Fruit fly (Drosophila melanogaster): ENCODE results near the gene tomb.

The tomb gene

dm6 chr2L:5537063-5537462 is 505 bp upstream of the tomb start:
- TF ChIP-seq CG17801 (GFP tag; optimal IDR thresholded peaks at IDR 0.05; ENCODE audit: partially characterized antibody), result no peak

DNA sequence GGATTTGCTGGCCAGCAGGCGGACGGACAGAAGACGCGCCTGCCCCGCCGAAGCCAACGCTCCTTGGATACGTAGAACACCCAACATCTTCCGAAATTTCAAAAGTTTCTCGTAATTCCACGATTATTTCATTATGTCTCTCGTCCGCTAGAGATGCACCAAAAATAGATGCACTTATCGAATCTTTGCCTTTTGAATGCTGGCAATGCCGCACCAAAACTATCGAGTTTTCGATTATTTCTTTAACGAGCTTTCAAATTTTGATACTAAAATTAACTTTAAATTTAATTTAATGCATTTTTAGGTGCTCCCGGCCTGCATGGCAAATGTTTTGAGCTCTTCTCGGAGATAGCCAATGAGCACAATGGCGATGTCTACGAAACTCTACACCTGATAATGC is 4.5 kb downstream of the tomb start, which contains the start of gene Coq6:
Gene Coq6 (minus strand): TSS at position 163 of the 400 bp plus-strand sequence.
- TF ChIP-seq CG17801 (GFP tag; optimal IDR thresholded peaks at IDR 0.05; ENCODE audit: partially characterized antibody), result no peak

dm6 chr2L:5527861-5528260 is 8.7 kb downstream of the tomb start, which contains the start of gene CG31915:
Gene CG31915, plus strand, starts transcription at chr2L:5528123.
- TF ChIP-seq CG17801 (GFP tag; optimal IDR thresholded peaks at IDR 0.05; ENCODE audit: partially characterized antibody), result no peak

- TF ChIP-seq CG17801 (GFP tag; optimal IDR thresholded peaks at IDR 0.05; ENCODE audit: partially characterized antibody), result no peak
Measured at dm6 chr2L:5526738-5527137, 9.8 kb downstream of the tomb start, which contains the start of gene Cox11. Gene Cox11, plus strand, starts transcription at chr2L:5526957.

dm6 chr2L:5525723-5526122 is 10.8 kb downstream of the tomb start, which contains the start of gene Cap-D3:
Gene Cap-D3, plus strand, starts transcription at chr2L:5525905.
- no peak for TF ChIP-seq CG17801 (GFP tag; optimal IDR thresholded peaks at IDR 0.05; ENCODE audit: partially characterized antibody)

DNA sequence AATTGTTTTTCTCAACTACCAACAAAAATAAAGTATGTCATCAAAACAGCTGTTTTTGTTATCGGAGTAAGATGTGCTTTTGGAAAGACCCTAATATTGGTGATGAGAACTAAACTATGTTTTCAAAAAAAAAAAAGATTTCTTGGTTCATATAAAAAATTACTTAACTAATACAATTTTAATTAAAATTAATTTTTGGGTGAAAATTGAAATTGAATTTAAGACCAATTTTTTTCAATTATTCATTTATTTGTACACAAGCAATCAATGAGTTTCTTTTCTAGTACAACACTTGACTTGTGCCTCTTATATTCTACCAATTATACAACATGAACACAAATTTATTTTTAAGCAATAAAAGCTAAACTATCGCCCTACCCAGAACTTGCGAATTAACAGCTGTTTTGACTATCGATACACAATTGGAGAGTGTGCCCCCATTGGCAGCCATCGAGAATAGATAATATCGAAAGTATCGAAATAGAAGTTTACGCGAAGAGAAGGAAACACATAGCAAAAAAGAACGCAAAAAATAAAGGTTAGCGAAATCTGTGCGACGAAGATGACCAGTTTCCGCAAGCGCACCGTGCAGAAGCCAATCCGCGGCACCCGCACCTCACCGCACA is 12.6 kb downstream of the tomb start, which contains the start of the genes Vps52 and Elp4:
Gene Vps52 (minus strand): TSS at position 51 of the 626 bp plus-strand sequence.
Gene Elp4 (plus strand): TSS at position 292 of the 626 bp plus-strand sequence.
- TF ChIP-seq CG17801 (GFP tag; optimal IDR thresholded peaks at IDR 0.05; ENCODE audit: partially characterized antibody), result peak; percentile 51

dm6 chr2L:5520757-5521156 is 15.8 kb downstream of the tomb start:
- no peak for TF ChIP-seq CG17801 (GFP tag; optimal IDR thresholded peaks at IDR 0.05; ENCODE audit: partially characterized antibody)

dm6 chr2L:5519846-5520384 is 16.6 kb downstream of the tomb start, which contains the start of the genes CG7382 and cl:
Gene CG7382, minus strand, starts transcription at chr2L:5519896.
Gene cl, plus strand, starts transcription at chr2L:5520135.
- no peak for TF ChIP-seq CG17801 (GFP tag; optimal IDR thresholded peaks at IDR 0.05; ENCODE audit: partially characterized antibody)

- TF ChIP-seq CG17801 (GFP tag; optimal IDR thresholded peaks at IDR 0.05; ENCODE audit: partially characterized antibody), result no peak
Measured at dm6 chr2L:5517393-5517792, 19.2 kb downstream of the tomb start, which contains the start of gene CG14020. Gene CG14020, plus strand, starts transcription at chr2L:5517737.

- no peak for TF ChIP-seq CG17801 (GFP tag; optimal IDR thresholded peaks at IDR 0.05; ENCODE audit: partially characterized antibody)
Measured at dm6 chr2L:5514946-5515345, 21.6 kb downstream of the tomb start.

DNA sequence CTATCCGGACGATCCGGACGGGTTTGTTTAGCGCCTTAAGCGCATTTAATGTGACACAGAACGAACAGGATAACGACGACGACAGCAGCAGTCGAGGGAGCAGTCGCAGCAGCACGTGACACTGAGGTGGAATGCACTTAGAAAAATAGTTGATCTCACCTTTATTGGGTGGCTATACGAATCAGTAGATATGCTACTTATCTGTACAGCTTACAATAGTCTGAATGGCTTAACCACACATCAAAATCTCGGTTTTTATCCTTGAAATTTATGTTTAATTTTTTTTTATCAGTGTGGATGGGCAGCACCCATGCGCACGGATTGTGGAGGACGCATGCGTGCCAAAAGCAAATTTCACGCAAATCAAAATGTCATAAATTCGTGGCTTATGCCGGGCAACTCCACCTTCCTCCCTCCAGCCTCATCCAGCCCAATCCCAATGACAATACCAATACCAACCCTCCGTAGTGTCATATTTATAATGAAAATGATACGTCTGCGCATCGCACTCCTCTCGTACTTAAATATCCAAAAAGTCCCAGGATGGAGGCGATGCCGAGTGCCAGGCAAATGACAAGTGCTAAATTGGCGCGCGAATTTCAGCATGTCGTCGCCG is 28.6 kb downstream of the tomb start:
- TF ChIP-seq CG17801 (GFP tag; optimal IDR thresholded peaks at IDR 0.05; ENCODE audit: partially characterized antibody), result no peak

DNA sequence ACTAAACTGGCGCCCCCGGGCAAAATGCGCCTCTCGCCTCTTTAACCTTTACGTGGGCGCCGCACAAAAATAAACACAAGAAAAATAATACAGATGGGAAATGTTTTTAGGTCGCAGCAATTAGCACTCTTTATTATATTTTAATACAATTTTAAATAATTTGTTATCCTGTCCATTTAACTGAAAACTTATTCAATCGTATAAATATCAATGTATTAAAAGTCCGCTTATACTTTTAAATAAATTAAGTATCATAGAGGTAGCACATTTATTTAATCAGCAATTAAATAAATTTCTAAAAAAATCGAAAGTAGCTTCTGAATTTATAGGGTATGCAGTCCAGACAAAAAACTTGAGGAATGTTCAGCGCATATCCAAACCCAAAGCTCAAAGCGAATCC is 29.5 kb downstream of the tomb start:
- no peak for TF ChIP-seq CG17801 (GFP tag; optimal IDR thresholded peaks at IDR 0.05; ENCODE audit: partially characterized antibody)

DNA sequence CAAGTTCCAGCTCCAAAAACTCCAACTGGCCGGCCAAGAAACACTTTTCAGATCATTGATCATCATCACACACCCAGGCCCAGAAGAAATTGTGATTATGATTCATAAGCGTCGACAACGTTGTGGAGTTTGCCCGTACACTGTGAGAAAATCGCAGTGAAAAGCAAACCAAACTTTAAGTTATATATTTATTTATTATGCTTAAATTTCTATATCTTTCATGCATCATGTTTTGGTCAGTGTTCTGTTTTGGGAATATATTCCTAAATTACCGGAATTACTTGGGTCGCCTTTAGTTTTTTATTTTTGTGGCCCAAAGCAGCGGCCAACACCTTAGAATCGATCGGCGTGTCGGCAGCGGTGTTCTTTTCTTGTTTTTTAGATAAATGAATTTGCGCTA is 31.4 kb downstream of the tomb start:
- TF ChIP-seq CG17801 (GFP tag; optimal IDR thresholded peaks at IDR 0.05; ENCODE audit: partially characterized antibody), result no peak

DNA sequence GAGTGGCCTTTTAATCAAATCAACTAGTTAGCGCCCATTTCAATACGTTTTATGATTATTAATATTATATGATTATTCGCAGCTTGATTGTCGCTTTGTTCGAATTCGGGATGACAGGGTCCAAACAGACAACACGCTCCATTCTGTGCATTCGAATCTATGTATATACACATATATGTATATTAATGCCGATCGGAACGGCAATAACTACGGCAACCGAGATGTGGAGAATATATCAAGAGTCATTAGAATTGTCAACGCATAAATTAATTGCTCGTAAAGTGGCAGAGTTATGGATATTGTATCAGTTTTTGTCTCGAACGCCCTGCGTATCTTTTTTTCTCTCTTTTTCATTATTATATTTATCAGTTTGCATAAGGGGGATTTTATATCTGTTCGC is 33.7 kb downstream of the tomb start:
- TF ChIP-seq CG17801 (GFP tag; optimal IDR thresholded peaks at IDR 0.05; ENCODE audit: partially characterized antibody), result no peak

DNA sequence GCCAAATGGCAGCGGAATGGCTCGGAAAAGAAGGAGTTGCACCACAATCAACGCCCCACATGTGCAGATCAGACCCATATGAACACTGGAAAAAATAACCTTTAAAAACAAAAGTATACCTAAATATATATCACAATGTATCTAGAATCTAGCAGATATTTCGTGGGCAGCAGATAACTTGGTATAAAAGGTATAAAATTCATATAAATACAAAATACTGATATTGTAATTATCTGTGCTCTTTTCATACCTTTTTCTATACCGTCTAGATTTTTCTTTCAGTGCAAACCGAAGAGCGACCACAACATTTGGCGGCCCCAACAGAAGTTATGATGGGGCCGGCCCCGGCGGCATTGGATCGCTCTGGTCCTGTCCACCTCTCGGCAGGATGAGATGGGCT is 35.2 kb downstream of the tomb start:
- TF ChIP-seq CG17801 (GFP tag; optimal IDR thresholded peaks at IDR 0.05; ENCODE audit: partially characterized antibody), result no peak

DNA sequence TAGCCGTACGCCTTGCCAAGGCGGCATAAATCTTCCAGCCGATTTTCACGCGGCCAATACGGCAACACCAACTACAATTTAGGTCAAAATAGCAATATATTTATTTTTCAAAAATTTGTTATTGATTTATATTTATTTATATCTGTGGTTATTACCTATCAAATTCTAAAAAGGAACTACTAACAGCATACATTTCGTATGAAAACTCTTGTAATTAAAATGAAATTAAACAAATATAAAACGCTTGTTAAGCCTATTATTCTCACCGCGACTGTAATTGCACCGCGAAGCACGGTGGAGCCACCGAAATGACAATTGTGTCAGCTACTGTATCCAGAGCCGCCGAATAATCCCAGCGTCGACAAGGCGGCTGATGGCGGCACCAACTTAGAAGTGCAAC is 37.1 kb downstream of the tomb start:
- TF ChIP-seq CG17801 (GFP tag; optimal IDR thresholded peaks at IDR 0.05; ENCODE audit: partially characterized antibody), result no peak
